Fruit fly (Drosophila melanogaster): Measurements from ENCODE around the gene RPA3.

DNA sequence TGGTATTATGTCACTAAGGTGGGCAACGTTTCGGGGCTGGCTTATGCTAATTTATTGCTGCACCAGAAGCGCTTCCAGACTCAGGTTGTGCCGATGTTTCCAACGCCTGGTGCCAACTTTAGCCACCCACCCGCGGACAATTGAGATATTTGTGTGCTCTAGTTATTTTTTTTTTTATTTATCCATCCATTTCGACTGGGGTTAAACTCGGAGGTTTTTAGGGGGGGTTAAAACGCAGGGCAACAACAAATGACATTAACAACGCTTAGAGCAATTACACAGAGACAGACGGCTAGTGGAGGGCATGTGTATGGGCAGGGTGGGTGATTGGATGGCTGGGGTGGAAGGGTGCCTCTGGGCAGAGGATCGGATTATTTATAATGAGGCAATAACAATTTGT lies 16.1 kb upstream of the RPA3 start:
- no peak for TF ChIP-seq psq (optimal IDR thresholded peaks at IDR 0.05)
- no peak for TF ChIP-seq EcR (GFP tag; optimal IDR thresholded peaks at IDR 0.05)
- no peak for TF ChIP-seq CG8478 (optimal IDR thresholded peaks at IDR 0.05)
- no peak for TF ChIP-seq pan (optimal IDR thresholded peaks at IDR 0.05)
